Worm (Caenorhabditis elegans) whole organism, L4/young adult: ENCODE data around the gene C01G5.4.

Source experiments
- W03F9.2 ChIP-seq: fragments of 150-350 bp; optimal IDR thresholded peaks from 2 replicates; lab custom pipeline; 2014; ENCODE audit warnings: missing biosample characterization, missing genetic modification characterization
- dao-5 ChIP-seq: sonication (generic microtip); optimal IDR thresholded peaks from 2 replicates; lab custom pipeline; 2016; ENCODE audit warnings: missing genotype, missing genetic modification characterization, moderate library complexity, missing compliant biosample characterization

DNA sequence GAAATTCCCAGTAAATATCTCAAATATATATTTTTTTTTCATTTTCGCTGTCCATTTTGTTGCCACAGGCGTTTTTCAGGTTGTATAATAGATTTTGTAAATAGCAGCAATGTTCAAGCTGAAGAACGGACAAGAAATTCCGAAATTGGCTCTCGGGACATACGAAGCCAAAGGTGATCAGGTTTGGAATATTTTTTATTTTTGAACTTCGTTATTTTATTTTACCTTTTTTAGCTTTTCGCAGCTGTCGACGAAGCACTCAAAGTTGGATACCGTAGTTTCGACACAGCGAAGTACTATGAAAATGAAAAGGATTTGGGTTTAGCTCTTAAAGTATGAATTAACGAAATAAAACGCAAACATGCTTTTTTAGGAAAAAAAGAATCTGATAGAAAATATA lies 7.0 kb upstream of the C01G5.4 start, which contains the start of gene C01G5.5:
- TF ChIP-seq dao-5 (tag; lab: Kevin White, UChicago) (no peak), W03F9.2 (tag; lab: Kevin White, UChicago) (no peak)
